Fruit fly (Drosophila melanogaster): ENCODE results near the gene Eig71Eb.

The Eig71Eb gene

dm6 chr3L:15690711-15691591, 41.2 kb downstream of the Eig71Eb start (continued):
- TF ChIP-seq Kr (GFP tag; optimal IDR thresholded peaks at IDR 0.05): peak; percentile 10
- TF ChIP-seq CG12659 (GFP tag; optimal IDR thresholded peaks at IDR 0.05): peak; percentile 4
- TF ChIP-seq lbe (GFP tag; optimal IDR thresholded peaks at IDR 0.05): no peak
- TF ChIP-seq repo (GFP tag; optimal IDR thresholded peaks at IDR 0.05): peak; percentile 3
- TF ChIP-seq ash1 (GFP tag; optimal IDR thresholded peaks at IDR 0.05): no peak
- TF ChIP-seq dysf (GFP tag; IDR thresholded peaks at IDR 0.05): 0 out of 3 replicates have a peak, but pooled peaks have one; percentile 21
- TF ChIP-seq tin (GFP tag; optimal IDR thresholded peaks at IDR 0.05): peak; percentile 46
- no peak for TF ChIP-seq knrl (GFP tag; IDR thresholded peaks at IDR 0.05; ENCODE audit: partially characterized antibody)
- no peak for TF ChIP-seq fd64A (GFP tag; optimal IDR thresholded peaks at IDR 0.05)
- TF ChIP-seq BtbVII (GFP tag; optimal IDR thresholded peaks at IDR 0.05): peak; percentile 60
- TF ChIP-seq Doc2 (GFP tag; IDR thresholded peaks at IDR 0.05): no peak
- peak; percentile 50 for TF ChIP-seq Fer3 (tag; optimal IDR thresholded peaks at IDR 0.05)
- TF ChIP-seq HLHmδ (GFP tag; optimal IDR thresholded peaks at IDR 0.05): no peak
- TF ChIP-seq CG5953 (GFP tag; IDR thresholded peaks at IDR 0.05): no peak
- peak; percentile 19 for TF ChIP-seq CG3281 (GFP tag; optimal IDR thresholded peaks at IDR 0.05)
- no peak for TF ChIP-seq danr (GFP tag; IDR thresholded peaks at IDR 0.05)
- TF ChIP-seq Poxn (GFP tag; IDR thresholded peaks at IDR 0.05): no peak
- peak; percentile 33 for TF ChIP-seq Oli (tag; optimal IDR thresholded peaks at IDR 0.05)
- no peak for TF ChIP-seq CG11247 (GFP tag; IDR thresholded peaks at IDR 0.05)
- no peak for TF ChIP-seq Atf-2 (GFP tag; optimal IDR thresholded peaks at IDR 0.05)
- TF ChIP-seq crol (GFP tag; IDR thresholded peaks at IDR 0.05): no peak
- TF ChIP-seq Lpt (GFP tag; optimal IDR thresholded peaks at IDR 0.05): no peak
- TF ChIP-seq sisA (GFP tag; IDR thresholded peaks at IDR 0.05): peak; percentile 43; the same call in 1 of the 2 replicates
- no peak for TF ChIP-seq CG12942 (GFP tag; optimal IDR thresholded peaks at IDR 0.05)
- TF ChIP-seq CG10209 (GFP tag; optimal IDR thresholded peaks at IDR 0.05): no peak
- TF ChIP-seq lilli (GFP tag; optimal IDR thresholded peaks at IDR 0.05): no peak
- TF ChIP-seq Ets65A (GFP tag): no peak

dm6 chr3L:15691968-15692367, 42.2 kb downstream of the Eig71Eb start, which contains the start of gene CG34451:
Gene CG34451, minus strand, starts transcription at chr3L:15692068.
- TF ChIP-seq sens (GFP tag) (peak; percentile 11), CG11723 (GFP tag; optimal IDR thresholded peaks at IDR 0.05) (no peak), Myb (GFP tag; optimal IDR thresholded peaks at IDR 0.05) (no peak), CG6765 (GFP tag; optimal IDR thresholded peaks at IDR 0.05) (no peak), repo (GFP tag; optimal IDR thresholded peaks at IDR 0.05) (no peak), chm (GFP tag; IDR thresholded peaks at IDR 0.05) (no peak), row (GFP tag; IDR thresholded peaks at IDR 0.05) (0 out of 3 replicates have a peak, but pooled peaks have one; percentile 6)

- TF ChIP-seq exex (tag; optimal IDR thresholded peaks at IDR 0.05) (peak; percentile 97), GATAe (GFP tag; conservative IDR thresholded peaks at IDR 0.05) (0 out of 2 replicates have a peak, but pooled peaks have one; percentile 33), Rfx (GFP tag; IDR thresholded peaks at IDR 0.05) (peak; percentile 54; the same call in 1 of the 2 replicates), Vsx1 (GFP tag; optimal IDR thresholded peaks at IDR 0.05) (peak; percentile 34), mirr (GFP tag; optimal IDR thresholded peaks at IDR 0.05) (peak; percentile 89), CG32772 (GFP tag; IDR thresholded peaks at IDR 0.05) (no peak), amos (GFP tag; IDR thresholded peaks at IDR 0.05; ENCODE audit: partially characterized antibody) (no peak), sug (tag; optimal IDR thresholded peaks at IDR 0.05) (peak; percentile 35), fu2 (GFP tag; optimal IDR thresholded peaks at IDR 0.05) (no peak), CG8281 (tag; optimal IDR thresholded peaks at IDR 0.05) (no peak)
Observed at dm6 chr3L:15692388-15692787, 42.7 kb downstream of the Eig71Eb start.

Measured in whole organism, embryonic.